Fruit fly (Drosophila melanogaster) whole organism, prepupa: ENCODE measurements around the gene CG44954.

Experiments used
- Blimp-1 ChIP-seq: fragments of 200-800 bp; sonication (Bioruptor generic); optimal IDR thresholded peaks from 3 replicates; lab custom pipeline; 2017; ENCODE audit warnings: missing biosample characterization, missing genetic modification characterization, mild to moderate bottlenecking, moderate library complexity, missing genetic modification reagents
- CG10631 ChIP-seq: fragments of 200-800 bp; sonication (Bioruptor generic); optimal IDR thresholded peaks from 2 replicates; lab custom pipeline; 2016; ENCODE audit warnings: missing biosample characterization, missing genetic modification characterization
- CG10669 ChIP-seq: fragments of 200-800 bp; sonication (Bioruptor generic); optimal IDR thresholded peaks from 3 replicates; lab custom pipeline; 2018; ENCODE audit warnings: missing biosample characterization, mild to moderate bottlenecking, missing genetic modification characterization, moderate library complexity
- CG11294 ChIP-seq: fragments of 200-800 bp; sonication (Bioruptor generic); IDR thresholded peaks from 2 replicates; pipeline ENCODE4 v1.3.6; 2022; ENCODE audit warnings: missing biosample characterization, missing genetic modification characterization
- CG11762 ChIP-seq: fragments of 200-800 bp; sonication (Bioruptor generic); optimal IDR thresholded peaks from 3 replicates; lab custom pipeline; 2016; ENCODE audit warnings: missing biosample characterization, missing genetic modification characterization; ENCODE audit not compliant: insufficient read depth
- CG11902 ChIP-seq: fragments of 200-800 bp; sonication (Bioruptor generic); optimal IDR thresholded peaks from 3 replicates; lab custom pipeline; 2016; ENCODE audit warnings: missing biosample characterization, missing genetic modification characterization
- CG1621 ChIP-seq: fragments of 200-800 bp; sonication (Bioruptor generic); optimal IDR thresholded peaks from 3 replicates; lab custom pipeline; 2018; ENCODE audit warnings: missing biosample characterization, mild to moderate bottlenecking, missing genetic modification characterization
- CG3032 ChIP-seq: fragments of 200-800 bp; optimal IDR thresholded peaks from 2 replicates; lab custom pipeline; 2019; ENCODE audit warnings: missing biosample characterization, mild to moderate bottlenecking, missing genetic modification characterization, moderate library complexity
- CG31627 ChIP-seq: fragments of 200-800 bp; sonication (Bioruptor generic); optimal IDR thresholded peaks from 3 replicates; lab custom pipeline; 2016; ENCODE audit warnings: missing biosample characterization, missing genetic modification characterization
- CG34406 ChIP-seq: fragments of 200-800 bp; sonication (Bioruptor generic); optimal IDR thresholded peaks from 3 replicates; lab custom pipeline; 2016; ENCODE audit warnings: missing biosample characterization, missing genetic modification characterization
- CG3919 ChIP-seq: fragments of 200-800 bp; sonication (Bioruptor generic); optimal IDR thresholded peaks from 3 replicates; lab custom pipeline; 2016; ENCODE audit warnings: missing biosample characterization, missing genetic modification characterization
- CG4318 ChIP-seq: fragments of 200-800 bp; sonication (Bioruptor generic); optimal IDR thresholded peaks from 3 replicates; lab custom pipeline; 2017; ENCODE audit warnings: missing biosample characterization, mild to moderate bottlenecking, missing genetic modification characterization
- CG6276 ChIP-seq: fragments of 200-800 bp; sonication (Bioruptor generic); optimal IDR thresholded peaks from 2 replicates; lab custom pipeline; 2017; ENCODE audit warnings: missing biosample characterization, mild to moderate bottlenecking, missing genetic modification characterization
- CG6808 ChIP-seq: fragments of 200-800 bp; sonication (Bioruptor generic); optimal IDR thresholded peaks from 3 replicates; lab custom pipeline; 2017; ENCODE audit warnings: missing biosample characterization, missing genetic modification characterization, mild to moderate bottlenecking, moderate library complexity, missing genetic modification reagents
- CG7368 ChIP-seq: fragments of 200-800 bp; sonication (Bioruptor generic); optimal IDR thresholded peaks from 3 replicates; lab custom pipeline; 2016; ENCODE audit warnings: missing biosample characterization, missing genetic modification characterization
- CG8119 ChIP-seq: fragments of 200-800 bp; sonication (Bioruptor generic); IDR thresholded peaks from 3 replicates; pipeline ENCODE4 v1.3.6; 2022; ENCODE audit warnings: missing biosample characterization, missing genetic modification characterization
- CG8319 ChIP-seq: fragments of 200-800 bp; sonication (Bioruptor generic); optimal IDR thresholded peaks from 3 replicates; lab custom pipeline; 2016; ENCODE audit warnings: missing biosample characterization, missing genetic modification characterization
- CG8632 ChIP-seq: fragments of 200-800 bp; sonication (Bioruptor generic); optimal IDR thresholded peaks from 3 replicates; lab custom pipeline; 2016; ENCODE audit warnings: missing biosample characterization, missing genetic modification characterization
- CG9139 ChIP-seq: fragments of 200-800 bp; sonication (Bioruptor generic); optimal IDR thresholded peaks from 3 replicates; lab custom pipeline; 2017; ENCODE audit warnings: missing biosample characterization, mild to moderate bottlenecking, missing genetic modification characterization
- Eip75B ChIP-seq: fragments of 200-800 bp; sonication (Bioruptor generic); optimal IDR thresholded peaks from 3 replicates; lab custom pipeline; 2016; ENCODE audit warnings: missing biosample characterization, missing genetic modification characterization
- Eip78C ChIP-seq: fragments of 200-800 bp; sonication (Bioruptor generic); peaks from one replicate; lab custom pipeline; 2016; ENCODE audit warnings: missing biosample characterization, missing genetic modification characterization
- Eip93F ChIP-seq: fragments of 200-800 bp; sonication (Bioruptor generic); optimal IDR thresholded peaks from 2 replicates; lab custom pipeline; 2016; ENCODE audit warnings: missing biosample characterization, mild to moderate bottlenecking, missing genetic modification characterization
- Ets21C ChIP-seq: fragments of 200-800 bp; sonication (Bioruptor generic); optimal IDR thresholded peaks from 3 replicates; lab custom pipeline; 2016; ENCODE audit warnings: missing biosample characterization, missing genetic modification characterization
- Ets96B ChIP-seq: fragments of 200-800 bp; optimal IDR thresholded peaks from 2 replicates; lab custom pipeline; 2019; ENCODE audit warnings: missing biosample characterization, mild to moderate bottlenecking, missing genetic modification characterization, moderate library complexity
- Gug ChIP-seq: fragments of 200-800 bp; sonication (Bioruptor generic); IDR thresholded peaks from 2 replicates; pipeline ENCODE4 v1.3.6; 2022; ENCODE audit warnings: missing biosample characterization, missing genetic modification characterization
- Hr38 ChIP-seq: sonication (Bioruptor generic); optimal IDR thresholded peaks from 2 replicates; lab custom pipeline; 2016; ENCODE audit warnings: missing biosample characterization, missing genetic modification characterization
- Hr39 ChIP-seq: fragments of 200-800 bp; sonication (Bioruptor generic); optimal IDR thresholded peaks from 2 replicates; lab custom pipeline; 2016; ENCODE audit warnings: missing biosample characterization, missing genetic modification characterization
- Hr4 ChIP-seq: fragments of 200-800 bp; sonication (Bioruptor generic); optimal IDR thresholded peaks from 3 replicates; lab custom pipeline; 2016; ENCODE audit warnings: missing biosample characterization, missing genetic modification characterization
- Met ChIP-seq: fragments of 200-800 bp; sonication (Bioruptor generic); optimal IDR thresholded peaks from 3 replicates; lab custom pipeline; 2016; ENCODE audit warnings: missing biosample characterization, missing genetic modification characterization
- Sox102F ChIP-seq: fragments of 200-800 bp; sonication (Bioruptor generic); optimal IDR thresholded peaks from 2 replicates; lab custom pipeline; 2016; ENCODE audit warnings: missing biosample characterization, mild to moderate bottlenecking, missing genetic modification characterization
- Sox15 ChIP-seq: fragments of 200-800 bp; sonication (Bioruptor generic); optimal IDR thresholded peaks from 3 replicates; lab custom pipeline; 2016; ENCODE audit warnings: missing biosample characterization, missing genetic modification characterization
- dsx ChIP-seq: fragments of 200-800 bp; optimal IDR thresholded peaks from 3 replicates; lab custom pipeline; 2019; ENCODE audit warnings: missing biosample characterization, mild to moderate bottlenecking, missing genetic modification characterization, moderate library complexity; ENCODE audit not compliant: poor library complexity, severe bottlenecking
- esn ChIP-seq: fragments of 200-800 bp; sonication (Bioruptor generic); optimal IDR thresholded peaks from 2 replicates; lab custom pipeline; 2016; ENCODE audit warnings: missing biosample characterization, mild to moderate bottlenecking, missing genetic modification characterization, moderate library complexity
- fd59A ChIP-seq: fragments of 200-800 bp; sonication (Bioruptor generic); optimal IDR thresholded peaks from 2 replicates; lab custom pipeline; 2017; ENCODE audit warnings: missing biosample characterization, mild to moderate bottlenecking, missing genetic modification characterization, missing genetic modification reagents
- fd85E ChIP-seq: fragments of 200-800 bp; sonication (Bioruptor generic); optimal IDR thresholded peaks from 3 replicates; lab custom pipeline; 2016; ENCODE audit warnings: missing biosample characterization, missing genetic modification characterization
- fkh ChIP-seq: fragments of 200-800 bp; sonication (Bioruptor generic); optimal IDR thresholded peaks from 3 replicates; lab custom pipeline; 2017; ENCODE audit warnings: missing biosample characterization, mild to moderate bottlenecking, missing genetic modification characterization, moderate library complexity
- net ChIP-seq: fragments of 200-800 bp; sonication (Bioruptor generic); optimal IDR thresholded peaks from 3 replicates; lab custom pipeline; 2016; ENCODE audit warnings: missing biosample characterization, missing genetic modification characterization
- pdm3 ChIP-seq: fragments of 200-800 bp; sonication (Bioruptor generic); optimal IDR thresholded peaks from 3 replicates; lab custom pipeline; 2016; ENCODE audit warnings: missing biosample characterization, missing genetic modification characterization
- salr ChIP-seq, 2 experiments: fragments of 200-800 bp; sonication (Bioruptor generic); optimal IDR thresholded peaks; 3 replicates each; lab custom pipeline; 2016 to 2018; ENCODE audit warnings: missing biosample characterization in 2 of 2, missing genetic modification characterization in 2 of 2, mild to moderate bottlenecking in 1 of 2
- spab ChIP-seq: fragments of 200-800 bp; sonication (Bioruptor generic); optimal IDR thresholded peaks from 2 replicates; lab custom pipeline; 2017; ENCODE audit warnings: missing biosample characterization, mild to moderate bottlenecking, missing genetic modification characterization, missing genetic modification reagents
- ss ChIP-seq, 2 experiments: fragments of 200-800 bp; sonication (Bioruptor generic); optimal IDR thresholded peaks; 2 replicates in 1 of 2; 3 replicates in 1 of 2; lab custom pipeline; 2017 to 2018; ENCODE audit warnings: mild to moderate bottlenecking in 2 of 2, missing biosample characterization in 2 of 2, missing genetic modification characterization in 2 of 2, moderate library complexity in 1 of 2
- svp ChIP-seq: fragments of 200-800 bp; sonication (Bioruptor generic); peaks from one replicate; lab custom pipeline; 2016; ENCODE audit warnings: missing biosample characterization, missing genetic modification characterization
- vri ChIP-seq: fragments of 200-800 bp; sonication (Bioruptor generic); optimal IDR thresholded peaks from 3 replicates; lab custom pipeline; 2016; ENCODE audit warnings: missing biosample characterization, mild to moderate bottlenecking, missing genetic modification characterization

Gene CG44954

DNA sequence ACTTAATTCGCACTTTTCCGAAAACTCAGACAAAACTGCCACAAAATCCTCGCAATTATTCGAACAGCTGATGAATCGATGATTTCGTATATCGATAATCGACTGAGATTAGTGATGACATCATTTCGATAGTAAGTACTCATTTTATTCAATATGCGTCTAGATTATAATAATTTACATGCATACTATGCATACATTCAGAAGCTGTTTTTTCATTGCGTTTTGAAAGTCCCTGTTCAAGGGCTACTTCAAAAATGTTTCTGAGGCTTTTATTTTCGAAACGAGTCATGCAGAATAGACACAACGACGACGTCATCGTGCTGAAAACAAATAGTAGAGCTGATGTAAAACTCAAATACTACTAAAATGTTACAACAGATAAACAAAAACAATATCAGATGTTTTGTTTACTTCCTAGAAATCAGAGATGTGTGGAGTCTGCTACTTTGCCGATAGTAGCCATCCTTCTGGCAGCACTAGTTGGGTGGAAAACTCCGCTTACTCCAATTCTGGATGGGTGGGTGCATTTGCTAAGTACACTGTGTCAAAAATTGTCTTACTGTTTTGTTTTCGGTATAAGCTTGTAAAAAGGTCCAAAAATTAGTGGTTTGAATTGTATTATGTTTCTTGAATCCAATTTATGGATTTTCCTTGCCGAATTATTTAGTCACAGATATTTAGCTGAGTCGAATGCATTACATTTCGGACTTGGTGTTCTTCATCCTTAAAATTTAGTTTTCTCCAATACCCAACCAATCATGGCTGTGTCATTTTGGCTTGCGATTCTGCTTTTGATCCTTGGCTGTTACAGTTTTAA, 20.1 kb downstream of the CG44954 start, which contains the start of the genes CG2246 and CG31021 (continued):
- peak; percentile 2 for TF ChIP-seq CG7368 (GFP tag; lab: Kevin White, UChicago)
- TF ChIP-seq spab (GFP tag; lab: Kevin White, UChicago) = no peak
- TF ChIP-seq CG3919 (GFP tag; lab: Kevin White, UChicago) = peak; percentile 14
- TF ChIP-seq vri (GFP tag; lab: Kevin White, UChicago) = no peak
- no peak for TF ChIP-seq fd85E (GFP tag; lab: Kevin White, UChicago)
- TF ChIP-seq CG31627 = peak; percentile 51
- peak; percentile 88 for TF ChIP-seq fkh (GFP tag; lab: Kevin White, UChicago)
- peak; percentile 41 for TF ChIP-seq Met
- peak; percentile 35 for TF ChIP-seq CG8319 (GFP tag; lab: Kevin White, UChicago)
- TF ChIP-seq ss (GFP tag; optimal IDR thresholded peaks at IDR 0.05; lab: Kevin White, UChicago) = no peak
- TF ChIP-seq Gug (GFP tag; lab: Robert Waterston, UW) = 0 out of 2 replicates have a peak, but pooled peaks have one; percentile 16
- TF ChIP-seq CG8632 (GFP tag; lab: Kevin White, UChicago) = no peak
- TF ChIP-seq Eip78C = peak; percentile 67
- TF ChIP-seq CG6808 (GFP tag; lab: Kevin White, UChicago) = peak; percentile 93
- TF ChIP-seq Sox102F (GFP tag; lab: Kevin White, UChicago) = peak; percentile 0
- no peak for TF ChIP-seq CG3032 (tag; lab: Kevin White, UChicago)
- TF ChIP-seq fd59A (GFP tag; lab: Kevin White, UChicago) = no peak
- TF ChIP-seq Hr38 = no peak
- TF ChIP-seq CG11294 (GFP tag; lab: Robert Waterston, UW) = no peak
- TF ChIP-seq CG10669 (GFP tag; lab: Kevin White, UChicago) = peak; percentile 14
- TF ChIP-seq CG6276 = no peak
- no peak for TF ChIP-seq salr (GFP tag; optimal IDR thresholded peaks at IDR 0.05; lab: Kevin White, UChicago)
- no peak for TF ChIP-seq CG34406 (GFP tag; lab: Kevin White, UChicago)

DNA sequence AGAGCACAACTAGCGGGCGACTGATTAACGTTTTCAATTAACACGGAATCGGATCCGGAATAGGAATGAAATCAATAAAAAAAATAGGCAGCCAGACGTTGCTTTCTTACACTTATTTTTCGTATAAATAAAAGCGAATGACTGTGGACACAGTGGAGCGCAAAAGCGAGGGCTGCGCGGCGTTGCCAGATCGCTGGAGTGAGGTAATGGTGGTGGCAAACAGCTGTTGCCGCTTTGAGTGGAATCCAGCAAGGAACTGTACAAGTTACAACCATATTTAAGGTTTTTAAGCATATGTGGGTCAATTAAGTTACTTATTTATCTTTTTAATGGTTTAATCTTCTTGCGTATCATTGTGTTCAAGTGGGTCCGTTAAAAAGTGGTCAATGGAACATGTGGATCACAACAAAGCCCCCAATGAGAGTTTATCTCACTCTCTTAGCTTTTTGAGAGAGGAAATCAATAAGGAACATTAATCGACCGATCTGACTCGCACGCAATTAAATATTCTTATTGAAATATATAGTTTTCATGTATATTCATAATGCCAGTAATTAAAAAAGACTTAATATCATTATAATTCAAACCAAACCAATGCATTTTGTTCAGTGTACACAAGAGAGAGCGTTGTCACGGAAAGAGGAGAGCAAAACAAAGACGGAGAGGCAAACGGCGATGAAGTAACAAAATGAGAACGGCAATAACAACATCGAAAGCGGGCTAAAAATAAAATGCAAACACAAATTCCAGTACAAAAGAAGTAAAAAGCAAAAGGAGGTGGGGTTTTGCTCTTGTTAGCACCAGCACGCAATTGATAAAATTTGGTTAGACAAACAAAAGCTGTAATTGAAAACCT, 21.3 kb downstream of the CG44954 start:
- TF ChIP-seq spab (GFP tag; lab: Kevin White, UChicago) (peak; percentile 65), Hr38 (no peak), esn (GFP tag; lab: Kevin White, UChicago) (peak; percentile 96), CG8119 (GFP tag; lab: Robert Waterston, UW) (peak; percentile 95), salr (GFP tag; optimal IDR thresholded peaks at IDR 0.05; lab: Kevin White, UChicago) (peak; percentile 74 to 89), net (GFP tag; lab: Kevin White, UChicago) (peak; percentile 95), Blimp-1 (GFP tag; lab: Kevin White, UChicago) (peak; percentile 64), CG11902 (GFP tag; lab: Kevin White, UChicago) (peak; percentile 83), dsx (GFP tag; lab: Kevin White, UChicago) (peak; percentile 87), Ets96B (tag; lab: Kevin White, UChicago) (peak; percentile 82), Eip93F (GFP tag; lab: Kevin White, UChicago) (peak; percentile 90), svp (GFP tag; lab: Kevin White, UChicago) (peak; percentile 96), CG3032 (tag; lab: Kevin White, UChicago) (peak; percentile 81), fd85E (GFP tag; lab: Kevin White, UChicago) (peak; percentile 68), CG31627 (peak; percentile 90), CG9139 (GFP tag; lab: Kevin White, UChicago) (peak; percentile 80), vri (GFP tag; lab: Kevin White, UChicago) (peak; percentile 98), Met (peak; percentile 93), CG7368 (GFP tag; lab: Kevin White, UChicago) (peak; percentile 94), CG11762 (GFP tag; lab: Kevin White, UChicago) (peak; percentile 77), CG8319 (GFP tag; lab: Kevin White, UChicago) (peak; percentile 76), CG10631 (GFP tag; lab: Kevin White, UChicago) (peak; percentile 90), Eip78C (peak; percentile 99), CG3919 (GFP tag; lab: Kevin White, UChicago) (peak; percentile 93), fkh (GFP tag; lab: Kevin White, UChicago) (peak; percentile 52), CG4318 (peak; percentile 68), CG1621 (tag; lab: Kevin White, UChicago) (peak; percentile 81), pdm3 (GFP tag; lab: Kevin White, UChicago) (peak; percentile 93), Eip75B (GFP tag; lab: Kevin White, UChicago) (peak; percentile 95), Hr4 (GFP tag; lab: Kevin White, UChicago) (peak; percentile 94), fd59A (GFP tag; lab: Kevin White, UChicago) (peak; percentile 74), Sox15 (GFP tag; lab: Kevin White, UChicago) (peak; percentile 75), Hr39 (GFP tag; lab: Kevin White, UChicago) (peak; percentile 86), Ets21C (GFP tag; lab: Kevin White, UChicago) (peak; percentile 83)
